Fruit fly (Drosophila melanogaster) whole organism, pupa: ENCODE data around the gene CG14866.
A peak's percentile ranks its signal among the peaks of the same experiment; 100 is the strongest.

Experiments
- CG10348 ChIP-seq: fragments of 200-800 bp; sonication (Bioruptor generic); IDR thresholded peaks from 2 replicates; pipeline ENCODE4 v1.3.6; 2022; ENCODE audit warnings: missing biosample characterization, missing genetic modification characterization
- CG12605 ChIP-seq: fragments of 200-800 bp; sonication (Bioruptor generic); IDR thresholded peaks from 2 replicates; pipeline ENCODE4 v1.3.6; 2022; ENCODE audit warnings: missing biosample characterization, missing genetic modification characterization
- CG13204 ChIP-seq: fragments of 200-800 bp; sonication (Bioruptor generic); optimal IDR thresholded peaks from 2 replicates; lab custom pipeline; 2018; ENCODE audit warnings: missing biosample characterization, mild to moderate bottlenecking, missing genetic modification characterization, moderate library complexity
- CG15710 ChIP-seq: fragments of 200-800 bp; sonication (Bioruptor generic); optimal IDR thresholded peaks from 2 replicates; lab custom pipeline; 2018; ENCODE audit warnings: missing biosample characterization, mild to moderate bottlenecking, missing genetic modification characterization, moderate library complexity
- CG8159 ChIP-seq: fragments of 200-800 bp; sonication (Bioruptor generic); optimal IDR thresholded peaks from 3 replicates; lab custom pipeline; 2018; ENCODE audit warnings: missing biosample characterization, mild to moderate bottlenecking, missing genetic modification characterization, moderate library complexity
- EcR ChIP-seq: fragments of 200-800 bp; sonication (Bioruptor generic); optimal IDR thresholded peaks from 3 replicates; lab custom pipeline; 2019; ENCODE audit warnings: missing biosample characterization, missing genetic modification characterization, mild to moderate bottlenecking, moderate library complexity, missing genetic modification reagents
- Pif1B ChIP-seq: fragments of 200-800 bp; sonication (Bioruptor generic); optimal IDR thresholded peaks from 3 replicates; lab custom pipeline; 2016; ENCODE audit warnings: missing biosample characterization, missing genetic modification characterization
- Snoo ChIP-seq: fragments of 200-800 bp; sonication (Bioruptor generic); optimal IDR thresholded peaks from 3 replicates; lab custom pipeline; 2017; ENCODE audit warnings: missing biosample characterization, mild to moderate bottlenecking, missing genetic modification characterization, inconsistent platforms

DNA sequence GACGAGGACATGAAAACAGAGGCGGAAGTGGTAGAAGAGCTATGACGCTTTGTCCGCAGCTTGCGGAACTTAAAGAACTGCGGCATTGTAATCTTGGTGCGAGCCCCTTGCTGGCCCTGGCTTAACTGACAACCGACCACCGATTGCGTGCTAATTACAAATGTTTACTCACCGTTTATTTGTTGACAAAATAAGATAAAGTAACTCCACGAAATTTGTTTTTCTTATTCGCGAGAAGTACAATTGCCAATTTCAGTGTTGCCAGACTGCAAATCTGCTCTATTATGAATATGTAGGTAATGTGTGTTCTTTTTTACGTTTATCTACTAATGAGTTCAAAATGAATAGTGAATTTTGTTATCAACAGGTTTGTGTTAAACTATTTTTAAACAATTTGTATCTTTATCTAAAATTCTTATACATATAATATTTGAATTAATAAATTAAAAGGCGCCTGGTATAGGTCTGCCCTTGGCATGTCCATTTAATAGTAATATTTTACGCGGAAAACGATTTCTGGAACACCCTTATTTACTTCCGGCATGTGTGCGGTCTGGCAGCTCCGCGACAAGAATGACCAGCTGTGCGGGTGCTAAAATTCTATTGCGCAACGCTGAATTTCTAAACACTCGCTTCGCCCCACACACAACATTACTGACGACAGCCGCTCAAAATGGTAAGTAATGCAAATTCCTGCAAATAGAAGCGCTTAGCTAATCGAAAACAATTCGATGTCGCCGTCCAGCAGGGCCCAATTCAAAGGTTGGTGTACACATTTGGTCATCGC is 40.6 kb downstream of the CG14866 start, which contains the start of the genes Atg4b and Hibch:
- TF ChIP-seq CG12605 (0 out of 2 replicates have a peak, but pooled peaks have one; percentile 26), CG8159 (tag; lab: Kevin White, UChicago) (peak; percentile 89), Snoo (peak; percentile 63), EcR (GFP tag; lab: Kevin White, UChicago) (peak; percentile 17), CG10348 (GFP tag; lab: Robert Waterston, UW) (0 out of 2 replicates have a peak, but pooled peaks have one; percentile 20), Pif1B (GFP tag; lab: Kevin White, UChicago) (no peak), CG13204 (GFP tag; lab: Kevin White, UChicago) (no peak), CG15710 (tag; lab: Kevin White, UChicago) (peak; percentile 84)
